Worm (Caenorhabditis elegans): Measurements from ENCODE around the gene K11G12.6.

ce11 chrX:6728820-6729396 lies 549 bp downstream of the K11G12.6 start:
- TF ChIP-seq T07F8.4 (tag; optimal IDR thresholded peaks at IDR 0.05) (no peak), tlf-1 (GFP tag; optimal IDR thresholded peaks at IDR 0.05) (no peak), nfya-2 (GFP tag; IDR thresholded peaks at IDR 0.05) (no peak), ama-1 (optimal IDR thresholded peaks at IDR 0.05) (no peak), ama-1 (GFP tag; optimal IDR thresholded peaks at IDR 0.05) (no peak), ccch-3 (GFP tag; optimal IDR thresholded peaks at IDR 0.05) (no peak)
